Fruit fly (Drosophila melanogaster): ENCODE data around the gene CG17597.

CG17597 gene

dm6 chr2L:18830587-18831528 lies at the start of gene CG17597, which contains the start of gene ScpX (continued):
- TF ChIP-seq slbo (GFP tag; IDR thresholded peaks at IDR 0.05) (peak; percentile 67), CG11247 (GFP tag; IDR thresholded peaks at IDR 0.05) (0 out of 2 replicates have a peak, but pooled peaks have one; percentile 24), Ravus (GFP tag; IDR thresholded peaks at IDR 0.05) (no peak), CG2199 (GFP tag; IDR thresholded peaks at IDR 0.05) (no peak), HLH54F (GFP tag; optimal IDR thresholded peaks at IDR 0.05) (peak; percentile 68)

DNA sequence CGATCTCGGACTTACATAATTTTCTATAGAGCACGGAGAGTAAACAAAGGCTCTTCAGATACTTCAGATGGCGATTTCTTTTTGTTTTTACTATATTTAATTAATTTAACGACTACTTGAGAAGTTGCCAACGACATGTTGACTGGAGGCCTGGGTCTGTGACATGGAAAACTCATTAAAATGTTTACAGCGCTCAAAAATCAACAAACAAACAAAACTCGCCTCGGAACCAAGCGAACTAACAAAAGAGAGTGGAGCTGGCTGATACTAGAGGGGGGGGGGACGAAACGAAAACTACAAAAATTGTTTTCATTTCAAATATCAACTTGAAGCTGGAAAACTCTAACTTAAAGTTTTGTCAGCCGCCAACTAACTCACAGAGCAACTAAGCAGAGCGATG lies 47.5 kb upstream of the CG17597 start:
- TF ChIP-seq CG33557 (GFP tag; optimal IDR thresholded peaks at IDR 0.05) (peak; percentile 2), CG18599 (GFP tag; optimal IDR thresholded peaks at IDR 0.05) (no peak), Med (GFP tag) (peak; percentile 85), CG5180 (GFP tag; optimal IDR thresholded peaks at IDR 0.05) (no peak), Trl (optimal IDR thresholded peaks at IDR 0.05) (no peak), Trl (GFP tag; optimal IDR thresholded peaks at IDR 0.05) (no peak), Eip74EF (GFP tag; optimal IDR thresholded peaks at IDR 0.05) (peak in 1 of 2 experiments; percentile 23), CG12104 (GFP tag; optimal IDR thresholded peaks at IDR 0.05) (peak; percentile 34), CG4820 (GFP tag; optimal IDR thresholded peaks at IDR 0.05) (peak; percentile 1), aop (GFP tag; IDR thresholded peaks at IDR 0.05) (no peak), CG16779 (GFP tag; IDR thresholded peaks at IDR 0.05) (no peak), D19A (tag; optimal IDR thresholded peaks at IDR 0.05) (peak; percentile 10), CG31388 (GFP tag; optimal IDR thresholded peaks at IDR 0.05) (no peak), salm (tag; optimal IDR thresholded peaks at IDR 0.05) (no peak), tup (GFP tag; optimal IDR thresholded peaks at IDR 0.05) (peak; percentile 37), Ets65A (GFP tag) (peak; percentile 61), CG33213 (GFP tag; optimal IDR thresholded peaks at IDR 0.05) (peak; percentile 57), pnt (GFP tag; optimal IDR thresholded peaks at IDR 0.05) (no peak), CG9727 (GFP tag; optimal IDR thresholded peaks at IDR 0.05) (peak; percentile 55), rib (GFP tag; IDR thresholded peaks at IDR 0.05) (no peak), tll (GFP tag; optimal IDR thresholded peaks at IDR 0.05) (no peak), CG7928 (GFP tag; optimal IDR thresholded peaks at IDR 0.05) (no peak), Awh (GFP tag; IDR thresholded peaks at IDR 0.05) (0 out of 2 replicates have a peak, but pooled peaks have one; percentile 7), jigr1 (GFP tag; IDR thresholded peaks at IDR 0.05) (no peak)

DNA sequence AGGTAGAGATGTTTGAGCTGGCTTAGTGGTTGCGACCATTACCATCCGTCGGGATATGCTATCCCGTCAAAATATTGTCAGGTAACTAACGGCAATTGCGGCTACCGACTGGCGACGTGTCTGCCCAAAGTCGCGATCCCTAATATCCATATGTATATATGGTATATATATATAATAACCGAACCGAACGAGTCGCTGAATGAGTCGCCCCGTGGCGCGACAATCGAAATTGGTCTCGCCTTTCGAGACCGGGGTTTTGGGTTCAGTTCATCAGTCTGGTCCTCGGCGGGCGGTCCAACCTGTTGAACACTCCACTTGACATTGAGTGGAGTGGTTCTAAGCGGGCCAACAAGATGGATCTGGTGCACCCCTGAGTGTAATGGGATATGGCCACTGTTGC lies 44.3 kb upstream of the CG17597 start:
- no peak for TF ChIP-seq maf-S (GFP tag; optimal IDR thresholded peaks at IDR 0.05)
- no peak for TF ChIP-seq CG3995 (GFP tag; optimal IDR thresholded peaks at IDR 0.05)
- no peak for TF ChIP-seq CG8281 (tag; optimal IDR thresholded peaks at IDR 0.05)
- no peak for TF ChIP-seq Dad (GFP tag; optimal IDR thresholded peaks at IDR 0.05)
- no peak for TF ChIP-seq CG2129 (GFP tag; IDR thresholded peaks at IDR 0.05; ENCODE audit: partially characterized antibody)
- no peak for TF ChIP-seq Chrac-16 (GFP tag; optimal IDR thresholded peaks at IDR 0.05)
- no peak for TF ChIP-seq Lpt (GFP tag; optimal IDR thresholded peaks at IDR 0.05)
- TF ChIP-seq tin (GFP tag; optimal IDR thresholded peaks at IDR 0.05) = peak; percentile 31
- peak; percentile 13 for TF ChIP-seq HLHmδ (GFP tag; optimal IDR thresholded peaks at IDR 0.05)
- no peak for TF ChIP-seq CG4404 (GFP tag; IDR thresholded peaks at IDR 0.05)
- TF ChIP-seq CG15479 (GFP tag; optimal IDR thresholded peaks at IDR 0.05) = peak; percentile 55
- TF ChIP-seq kni (GFP tag; optimal IDR thresholded peaks at IDR 0.05) = peak; percentile 42
- TF ChIP-seq CG42726 (GFP tag; IDR thresholded peaks at IDR 0.05; ENCODE audit: partially characterized antibody) = no peak
- no peak for TF ChIP-seq hb (GFP tag; IDR thresholded peaks at IDR 0.05; ENCODE audit: partially characterized antibody)
- TF ChIP-seq CoRest (tag; optimal IDR thresholded peaks at IDR 0.05) = no peak
- TF ChIP-seq sob (GFP tag; IDR thresholded peaks at IDR 0.05) = no peak
- TF ChIP-seq dm (GFP tag; optimal IDR thresholded peaks at IDR 0.05) = no peak
- TF ChIP-seq tll (GFP tag; optimal IDR thresholded peaks at IDR 0.05) = peak in 1 of 2 experiments; percentile 63
- peak; percentile 10 for TF ChIP-seq Kr (GFP tag; optimal IDR thresholded peaks at IDR 0.05)
- no peak for TF ChIP-seq CG17186 (GFP tag; optimal IDR thresholded peaks at IDR 0.05)

Measured in whole organism, embryonic.